Worm (Caenorhabditis elegans): ENCODE results near the gene F46G11.4.
A peak's percentile ranks its signal among the peaks of the same experiment; 100 is the strongest.

ce11 chrX:5763904-5764303 is 34.7 kb downstream of the F46G11.4 start:
- no peak for TF ChIP-seq lin-13 (GFP tag; optimal IDR thresholded peaks at IDR 0.05)
- TF ChIP-seq fos-1 (tag; optimal IDR thresholded peaks at IDR 0.05): no peak
- peak; percentile 57; the same call in 1 of the 2 replicates for TF ChIP-seq lin-38 (GFP tag; IDR thresholded peaks at IDR 0.05)
- TF ChIP-seq ceh-28 (tag; optimal IDR thresholded peaks at IDR 0.05): no peak
- TF ChIP-seq lsy-2 (tag; optimal IDR thresholded peaks at IDR 0.05): peak in 1 of 2 experiments; percentile 35
- no peak for TF ChIP-seq nhr-48 (tag; optimal IDR thresholded peaks at IDR 0.05)
- TF ChIP-seq skn-1 (tag; optimal IDR thresholded peaks at IDR 0.05): no peak
- TF ChIP-seq snpc-4 (tag; optimal IDR thresholded peaks at IDR 0.05): no peak
- no peak for TF ChIP-seq unc-39 (tag; optimal IDR thresholded peaks at IDR 0.05)
- no peak for TF ChIP-seq mxl-2 (GFP tag; conservative IDR thresholded peaks at IDR 0.05)
- TF ChIP-seq unc-130 (GFP tag; optimal IDR thresholded peaks at IDR 0.05): no peak
- peak; percentile 75 for TF ChIP-seq mep-1 (tag; optimal IDR thresholded peaks at IDR 0.05)
- no peak for TF ChIP-seq ama-1 (optimal IDR thresholded peaks at IDR 0.05)
- peak in 1 of 2 experiments; percentile 28 for TF ChIP-seq unc-62 (GFP tag; optimal IDR thresholded peaks at IDR 0.05 in 1 of 2)
- TF ChIP-seq unc-62 (tag; optimal IDR thresholded peaks at IDR 0.05): no peak

Measured in whole organism, L4 larva.